Fruit fly (Drosophila melanogaster): ENCODE results near the gene Dhrs4.
A peak's percentile ranks its signal among the peaks of the same experiment; 100 is the strongest.

The Dhrs4 gene

DNA sequence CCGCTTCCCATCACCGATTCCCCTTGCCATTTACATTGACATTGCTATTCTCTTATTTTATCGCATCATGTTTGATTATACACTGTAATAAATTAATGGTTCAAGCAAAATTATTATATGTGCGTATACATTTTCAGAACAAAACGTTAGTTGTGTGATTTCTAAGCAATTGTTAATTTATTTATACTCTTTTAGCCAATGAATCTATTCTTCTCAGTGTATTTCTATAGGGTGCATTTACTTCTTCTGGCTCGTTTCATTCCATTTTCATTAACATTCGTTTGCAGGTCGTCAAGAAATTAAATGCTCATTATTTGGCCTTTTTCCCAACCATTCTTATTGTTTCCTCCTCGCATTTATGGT lies 46.1 kb upstream of the Dhrs4 start (continued):
- TF ChIP-seq CG1529 (GFP tag; optimal IDR thresholded peaks at IDR 0.05): no peak
- no peak for TF ChIP-seq Jarid2 (GFP tag; optimal IDR thresholded peaks at IDR 0.05)
- TF ChIP-seq Ets97D (GFP tag; optimal IDR thresholded peaks at IDR 0.05): no peak
- TF ChIP-seq pan (optimal IDR thresholded peaks at IDR 0.05): no peak
- peak in 1 of 2 experiments; percentile 85 for TF ChIP-seq pan (GFP tag; optimal IDR thresholded peaks at IDR 0.05 in 1 of 2, IDR thresholded peaks at IDR 0.05 in 1 of 2)
- peak; percentile 36; the same call in 1 of the 2 replicates for TF ChIP-seq sim (GFP tag; IDR thresholded peaks at IDR 0.05)
- no peak for TF ChIP-seq Oaz (GFP tag; IDR thresholded peaks at IDR 0.05)
- no peak for TF ChIP-seq CG4617 (GFP tag; optimal IDR thresholded peaks at IDR 0.05; ENCODE audit: borderline replicate concordance)
- TF ChIP-seq Ada2b (GFP tag; IDR thresholded peaks at IDR 0.05): 0 out of 2 replicates have a peak, but pooled peaks have one; percentile 26
- TF ChIP-seq Dll (GFP tag; IDR thresholded peaks at IDR 0.05; ENCODE audit: partially characterized antibody): no peak
- peak; percentile 23 for TF ChIP-seq CG2202 (tag; optimal IDR thresholded peaks at IDR 0.05)
- no peak for TF ChIP-seq dan (GFP tag; IDR thresholded peaks at IDR 0.05)
- TF ChIP-seq CG34422 (GFP tag; IDR thresholded peaks at IDR 0.05): peak; percentile 72; the same call in 2 of the 3 replicates
- TF ChIP-seq pita (GFP tag; optimal IDR thresholded peaks at IDR 0.05): no peak
- TF ChIP-seq Sox100B (GFP tag; optimal IDR thresholded peaks at IDR 0.05): peak; percentile 6
- TF ChIP-seq CG14860 (GFP tag; IDR thresholded peaks at IDR 0.05; ENCODE audit: partially characterized antibody): no peak
- peak; percentile 37 for TF ChIP-seq CG6654 (GFP tag; optimal IDR thresholded peaks at IDR 0.05)
- peak; percentile 1 for TF ChIP-seq jumu (GFP tag; optimal IDR thresholded peaks at IDR 0.05)
- TF ChIP-seq pho (GFP tag; optimal IDR thresholded peaks at IDR 0.05): peak; percentile 42
- peak; percentile 69 for TF ChIP-seq CG4424 (GFP tag; optimal IDR thresholded peaks at IDR 0.05)
- TF ChIP-seq CG10209 (GFP tag; optimal IDR thresholded peaks at IDR 0.05): peak; percentile 28
- peak; percentile 4 for TF ChIP-seq Elba2 (GFP tag; optimal IDR thresholded peaks at IDR 0.05)
- peak; percentile 28 for TF ChIP-seq CG9727 (GFP tag; optimal IDR thresholded peaks at IDR 0.05)
- TF ChIP-seq Fer3 (tag; optimal IDR thresholded peaks at IDR 0.05): peak; percentile 61
- TF ChIP-seq otp (GFP tag; IDR thresholded peaks at IDR 0.05): 0 out of 3 replicates have a peak, but pooled peaks have one; percentile 24
- peak; percentile 24; the same call in 1 of the 2 replicates for TF ChIP-seq CG9932 (GFP tag; IDR thresholded peaks at IDR 0.05)
- no peak for TF ChIP-seq CG6765 (GFP tag; optimal IDR thresholded peaks at IDR 0.05)
- TF ChIP-seq CG32772 (GFP tag; IDR thresholded peaks at IDR 0.05): peak; percentile 51; the same call in 1 of the 2 replicates
- TF ChIP-seq Antp (GFP tag; optimal IDR thresholded peaks at IDR 0.05): no peak
- TF ChIP-seq row (GFP tag; IDR thresholded peaks at IDR 0.05): peak; percentile 63
- peak; percentile 10 for TF ChIP-seq CG8944 (GFP tag; optimal IDR thresholded peaks at IDR 0.05)
- no peak for TF ChIP-seq mirr (GFP tag; optimal IDR thresholded peaks at IDR 0.05)
- peak; percentile 65 for TF ChIP-seq Oli (tag; optimal IDR thresholded peaks at IDR 0.05)
- TF ChIP-seq ash1 (GFP tag; optimal IDR thresholded peaks at IDR 0.05): no peak
- TF ChIP-seq dimm (GFP tag; IDR thresholded peaks at IDR 0.05): no peak
- peak; percentile 55 for TF ChIP-seq CG2120 (GFP tag; optimal IDR thresholded peaks at IDR 0.05)
- no peak for TF ChIP-seq Dad (GFP tag; optimal IDR thresholded peaks at IDR 0.05)
- TF ChIP-seq Xrp1 (GFP tag; IDR thresholded peaks at IDR 0.05): peak; percentile 85
- peak; percentile 51 for TF ChIP-seq Camta (GFP tag; optimal IDR thresholded peaks at IDR 0.05)
- TF ChIP-seq amos (GFP tag; IDR thresholded peaks at IDR 0.05; ENCODE audit: partially characterized antibody): no peak
- no peak for TF ChIP-seq CG15073 (GFP tag; optimal IDR thresholded peaks at IDR 0.05)
- TF ChIP-seq fd102C (GFP tag; optimal IDR thresholded peaks at IDR 0.05): no peak
- TF ChIP-seq CG3407 (GFP tag; optimal IDR thresholded peaks at IDR 0.05): peak; percentile 23
- peak; percentile 11 for TF ChIP-seq Hmx (GFP tag; optimal IDR thresholded peaks at IDR 0.05)
- TF ChIP-seq fd3F (GFP tag; optimal IDR thresholded peaks at IDR 0.05): peak; percentile 8
- TF ChIP-seq HLH54F (GFP tag; optimal IDR thresholded peaks at IDR 0.05): no peak
- TF ChIP-seq Sry-δ (GFP tag; optimal IDR thresholded peaks at IDR 0.05): peak; percentile 16
- TF ChIP-seq zfh2 (GFP tag; optimal IDR thresholded peaks at IDR 0.05): no peak
- TF ChIP-seq tll (GFP tag; optimal IDR thresholded peaks at IDR 0.05): no peak
- TF ChIP-seq chn (GFP tag; optimal IDR thresholded peaks at IDR 0.05): peak; percentile 39
- no peak for TF ChIP-seq CG13624 (GFP tag; optimal IDR thresholded peaks at IDR 0.05)
- peak; percentile 54 for TF ChIP-seq Chrac-16 (GFP tag; optimal IDR thresholded peaks at IDR 0.05)
